Worm (Caenorhabditis elegans) whole organism, L4/young adult: ENCODE results near the gene rnr-1.

Experiments used
- W03F9.2 ChIP-seq: fragments of 150-350 bp; optimal IDR thresholded peaks from 2 replicates; lab custom pipeline; 2014; ENCODE audit warnings: missing biosample characterization, missing genetic modification characterization
- him-1 ChIP-seq: sonication (generic microtip); optimal IDR thresholded peaks from 2 replicates; lab custom pipeline; 2016; ENCODE audit warnings: missing genotype, missing genetic modification reagents, missing genetic modification characterization, missing compliant biosample characterization

ce11 chrIII:9215367-9215766 lies 13.2 kb downstream of the rnr-1 start, which contains the start of gene npr-29:
- TF ChIP-seq W03F9.2, result no peak
- no peak for TF ChIP-seq him-1
